Fruit fly (Drosophila melanogaster): ENCODE data around the gene CG11837.
A peak's percentile ranks its signal among the peaks of the same experiment; 100 is the strongest.

- no peak for TF ChIP-seq kay (GFP tag; ENCODE audit: borderline replicate concordance)
- TF ChIP-seq toe (GFP tag; optimal IDR thresholded peaks at IDR 0.05) = peak; percentile 82
These were observed 14.1 kb downstream of the CG11837 start for dm6 chr3R:29063207-29063920.
